Worm (Caenorhabditis elegans) whole organism, late embryonic: ENCODE measurements around the gene Y48E1C.4.

Source experiments
- ceh-31 ChIP-seq: sonication (generic microtip); optimal IDR thresholded peaks from 2 replicates; lab custom pipeline; 2016; ENCODE audit warnings: missing genetic modification characterization, missing compliant biosample characterization
- fkh-10 ChIP-seq: fragments of 150-350 bp; optimal IDR thresholded peaks from 2 replicates; lab custom pipeline; 2014; ENCODE audit warnings: missing biosample characterization, missing genetic modification reagents, missing genetic modification characterization
- hlh-30 ChIP-seq: sonication (generic microtip); optimal IDR thresholded peaks from 2 replicates; lab custom pipeline; 2017; ENCODE audit warnings: antibody characterized with exemption, missing genetic modification characterization, missing compliant biosample characterization; ENCODE audit not compliant: insufficient read depth
- hlh-6 ChIP-seq: sonication (generic microtip); optimal IDR thresholded peaks from 2 replicates; lab custom pipeline; 2016; ENCODE audit warnings: missing genotype, missing genetic modification characterization, missing compliant biosample characterization
- nhr-11 ChIP-seq: fragments of 150-350 bp; optimal IDR thresholded peaks from 2 replicates; lab custom pipeline; 2014; ENCODE audit warnings: missing biosample characterization, missing genetic modification characterization
- pqm-1 ChIP-seq: sonication (generic microtip); optimal IDR thresholded peaks from 2 replicates; lab custom pipeline; 2016; ENCODE audit warnings: missing genetic modification characterization, missing compliant biosample characterization
- syd-9 ChIP-seq: sonication (generic microtip); optimal IDR thresholded peaks from 2 replicates; lab custom pipeline; 2016; ENCODE audit warnings: mild to moderate bottlenecking, missing genetic modification characterization, moderate library complexity, missing compliant biosample characterization

DNA sequence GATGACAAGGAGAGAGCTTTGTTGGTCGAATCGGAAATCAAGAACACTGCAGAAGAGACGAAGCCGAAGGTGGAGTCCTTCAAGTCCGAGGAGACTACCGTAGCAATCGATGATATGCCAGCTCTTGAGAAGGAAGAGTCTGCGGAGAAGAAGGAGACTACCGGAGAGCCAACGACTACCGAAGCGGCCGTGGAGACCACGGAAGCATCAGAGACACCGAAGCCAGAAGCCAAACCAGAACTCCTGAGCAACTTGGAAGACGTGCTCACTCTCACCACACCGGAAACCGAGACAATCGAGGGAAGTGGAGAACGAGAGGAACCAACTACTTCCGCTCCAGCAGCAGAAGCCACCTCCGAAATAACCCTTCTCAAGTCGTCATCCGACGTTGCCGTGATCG, 47.5 kb upstream of the Y48E1C.4 start:
- TF ChIP-seq hlh-6 (no peak), hlh-30 (no peak), fkh-10 (GFP tag; lab: Kevin White, UChicago) (no peak), syd-9 (tag; lab: Kevin White, UChicago) (no peak), ceh-31 (tag; lab: Kevin White, UChicago) (no peak), pqm-1 (tag; lab: Kevin White, UChicago) (no peak), nhr-11 (tag; lab: Kevin White, UChicago) (no peak)
